Fruit fly (Drosophila melanogaster) whole organism, adult: Measurements from ENCODE around the gene cv-c.
A peak's percentile ranks its signal among the peaks of the same experiment; 100 is the strongest.

Source experiments
- CG11617 ChIP-seq: fragments of 200-800 bp; sonication (Bioruptor generic); optimal IDR thresholded peaks from 2 replicates; lab custom pipeline; 2017; ENCODE audit warnings: mild to moderate bottlenecking, missing biosample characterization, missing genetic modification reagents, missing genetic modification characterization
- CG12768 ChIP-seq: fragments of 200-800 bp; sonication (Bioruptor generic); optimal IDR thresholded peaks from 2 replicates; lab custom pipeline; 2017; ENCODE audit warnings: missing biosample characterization, missing genetic modification characterization, mild to moderate bottlenecking, moderate library complexity, missing genetic modification reagents
- CG14711 ChIP-seq: fragments of 200-800 bp; sonication (Bioruptor generic); optimal IDR thresholded peaks from 2 replicates; lab custom pipeline; 2018; ENCODE audit warnings: missing biosample characterization, mild to moderate bottlenecking, missing genetic modification characterization, moderate library complexity
- CG1620 ChIP-seq: fragments of 200-800 bp; sonication (Bioruptor generic); optimal IDR thresholded peaks from 2 replicates; lab custom pipeline; 2016; ENCODE audit warnings: missing biosample characterization, missing genetic modification characterization
- CG33017 ChIP-seq: fragments of 200-800 bp; sonication (Bioruptor generic); optimal IDR thresholded peaks from 2 replicates; lab custom pipeline; 2018; ENCODE audit warnings: missing biosample characterization, mild to moderate bottlenecking, missing genetic modification characterization, moderate library complexity
- CG5204 ChIP-seq: fragments of 200-800 bp; sonication (Bioruptor generic); optimal IDR thresholded peaks from 2 replicates; lab custom pipeline; 2016; ENCODE audit warnings: missing biosample characterization, missing genetic modification characterization
- CG7045 ChIP-seq: fragments of 200-800 bp; sonication (Bioruptor generic); optimal IDR thresholded peaks from 2 replicates; lab custom pipeline; 2017; ENCODE audit warnings: missing biosample characterization, mild to moderate bottlenecking, missing genetic modification characterization
- CG7101 ChIP-seq: fragments of 200-800 bp; sonication (Bioruptor generic); optimal IDR thresholded peaks from 2 replicates; lab custom pipeline; 2018; ENCODE audit warnings: missing biosample characterization, mild to moderate bottlenecking, missing genetic modification characterization, moderate library complexity
- Clk ChIP-seq: fragments of 200-800 bp; sonication (Bioruptor generic); optimal IDR thresholded peaks from 2 replicates; lab custom pipeline; 2017; ENCODE audit warnings: missing biosample characterization, missing genetic modification characterization
- Crg-1 ChIP-seq: fragments of 200-800 bp; sonication (Bioruptor generic); optimal IDR thresholded peaks from 2 replicates; lab custom pipeline; 2016; ENCODE audit warnings: missing biosample characterization, missing genetic modification characterization
- Hr96 ChIP-seq: fragments of 200-800 bp; sonication (Bioruptor generic); optimal IDR thresholded peaks from 2 replicates; lab custom pipeline; 2016; ENCODE audit warnings: missing biosample characterization, missing genetic modification characterization
- Mnt ChIP-seq: fragments of 200-800 bp; sonication (Bioruptor generic); optimal IDR thresholded peaks from 2 replicates; lab custom pipeline; 2016; ENCODE audit warnings: missing biosample characterization, mild to moderate bottlenecking, missing genetic modification characterization
- bab1 ChIP-seq: fragments of 200-800 bp; sonication (Bioruptor generic); optimal IDR thresholded peaks from 3 replicates; lab custom pipeline; 2019; ENCODE audit warnings: missing biosample characterization, mild to moderate bottlenecking, missing genetic modification characterization, moderate library complexity
- cic ChIP-seq: fragments of 200-800 bp; sonication (Bioruptor generic); optimal IDR thresholded peaks from 2 replicates; lab custom pipeline; 2017; ENCODE audit warnings: missing biosample characterization, mild to moderate bottlenecking, missing genetic modification characterization, moderate library complexity
- cnc ChIP-seq, 2 experiments: fragments of >200 bp; optimal IDR thresholded peaks; 2 replicates each; lab custom pipeline; 2017
- kay ChIP-seq: fragments of 200-800 bp; sonication (Bioruptor generic); peaks from one replicate; lab custom pipeline; 2016; ENCODE audit warnings: missing biosample characterization, missing genetic modification characterization, borderline replicate concordance
- ovo ChIP-seq: fragments of 200-800 bp; sonication (Bioruptor generic); optimal IDR thresholded peaks from 2 replicates; lab custom pipeline; 2016; ENCODE audit warnings: missing biosample characterization, missing genetic modification characterization
- pad ChIP-seq: fragments of 200-800 bp; sonication (Bioruptor generic); optimal IDR thresholded peaks from 3 replicates; lab custom pipeline; 2017; ENCODE audit warnings: missing biosample characterization, missing genetic modification characterization, mild to moderate bottlenecking, moderate library complexity, missing genetic modification reagents
- tj ChIP-seq: fragments of 200-800 bp; sonication (Bioruptor generic); optimal IDR thresholded peaks from 3 replicates; lab custom pipeline; 2017; ENCODE audit warnings: missing biosample characterization, mild to moderate bottlenecking, missing genetic modification characterization, moderate library complexity
- toe ChIP-seq: fragments of 200-800 bp; sonication (Bioruptor generic); optimal IDR thresholded peaks from 2 replicates; lab custom pipeline; 2016; ENCODE audit warnings: missing biosample characterization, missing genetic modification characterization

The cv-c gene

dm6 chr3R:14482986-14483385 lies 1.5 kb upstream of the cv-c start:
- TF ChIP-seq CG1620 (GFP tag; lab: Kevin White, UChicago) (no peak), ovo (GFP tag; lab: Kevin White, UChicago) (no peak), pad (GFP tag; lab: Kevin White, UChicago) (no peak), Crg-1 (GFP tag; lab: Kevin White, UChicago) (no peak), toe (GFP tag; lab: Kevin White, UChicago) (no peak), tj (GFP tag; lab: Kevin White, UChicago) (no peak), CG33017 (tag; lab: Kevin White, UChicago) (no peak), CG7045 (GFP tag; lab: Kevin White, UChicago) (no peak), Mnt (no peak), Hr96 (GFP tag; lab: Kevin White, UChicago) (no peak), kay (GFP tag; lab: Kevin White, UChicago) (no peak), Clk (GFP tag; lab: Kevin White, UChicago) (no peak), CG11617 (GFP tag; lab: Kevin White, UChicago) (no peak), CG14711 (tag; lab: Kevin White, UChicago) (no peak), CG5204 (no peak), cic (no peak)

dm6 chr3R:14481977-14482376 lies 464 bp upstream of the cv-c start:
- no peak for TF ChIP-seq CG5204
- no peak for TF ChIP-seq CG11617 (GFP tag; lab: Kevin White, UChicago)

dm6 chr3R:14479623-14480194 lies 1.8 kb downstream of the cv-c start:
- TF ChIP-seq CG7045 (GFP tag; lab: Kevin White, UChicago): no peak
- TF ChIP-seq CG14711 (tag; lab: Kevin White, UChicago): no peak
- no peak for TF ChIP-seq CG7101
- TF ChIP-seq cic: no peak
- no peak for TF ChIP-seq toe (GFP tag; lab: Kevin White, UChicago)
- no peak for TF ChIP-seq CG33017 (tag; lab: Kevin White, UChicago)
- TF ChIP-seq ovo (GFP tag; lab: Kevin White, UChicago): no peak
- no peak for TF ChIP-seq Mnt
- no peak for TF ChIP-seq bab1 (GFP tag; lab: Kevin White, UChicago)
- no peak for TF ChIP-seq CG12768 (GFP tag; lab: Kevin White, UChicago)
- no peak for TF ChIP-seq Crg-1 (GFP tag; lab: Kevin White, UChicago)
- no peak for TF ChIP-seq pad (GFP tag; lab: Kevin White, UChicago)
- TF ChIP-seq Hr96 (GFP tag; lab: Kevin White, UChicago): no peak
- no peak for TF ChIP-seq cnc (optimal IDR thresholded peaks at IDR 0.05; lab: Kevin White, UChicago)

- TF ChIP-seq CG7045 (GFP tag; lab: Kevin White, UChicago) (no peak), pad (GFP tag; lab: Kevin White, UChicago) (no peak), Crg-1 (GFP tag; lab: Kevin White, UChicago) (no peak), Mnt (no peak), CG14711 (tag; lab: Kevin White, UChicago) (peak; percentile 24)
These were observed 3.0 kb downstream of the cv-c start for dm6 chr3R:14478438-14479033.

- no peak for TF ChIP-seq Crg-1 (GFP tag; lab: Kevin White, UChicago)
- TF ChIP-seq ovo (GFP tag; lab: Kevin White, UChicago): no peak
- no peak for TF ChIP-seq CG12768 (GFP tag; lab: Kevin White, UChicago)
- no peak for TF ChIP-seq CG7045 (GFP tag; lab: Kevin White, UChicago)
- TF ChIP-seq CG33017 (tag; lab: Kevin White, UChicago): no peak
- no peak for TF ChIP-seq tj (GFP tag; lab: Kevin White, UChicago)
- TF ChIP-seq kay (GFP tag; lab: Kevin White, UChicago): no peak
These were observed 3.6 kb downstream of the cv-c start for dm6 chr3R:14477877-14478437.

- TF ChIP-seq bab1 (GFP tag; lab: Kevin White, UChicago) (no peak), CG7101 (peak; percentile 2)
These were observed 4.3 kb downstream of the cv-c start for dm6 chr3R:14477085-14477762.

dm6 chr3R:14476273-14476672 lies 5.2 kb downstream of the cv-c start:
- no peak for TF ChIP-seq pad (GFP tag; lab: Kevin White, UChicago)
- TF ChIP-seq CG33017 (tag; lab: Kevin White, UChicago): no peak
- no peak for TF ChIP-seq CG7101
- no peak for TF ChIP-seq cnc (optimal IDR thresholded peaks at IDR 0.05; lab: Kevin White, UChicago)
- TF ChIP-seq Mnt: no peak
- TF ChIP-seq CG5204: no peak
- TF ChIP-seq CG7045 (GFP tag; lab: Kevin White, UChicago): no peak
- TF ChIP-seq CG1620 (GFP tag; lab: Kevin White, UChicago): no peak
- no peak for TF ChIP-seq cic
- no peak for TF ChIP-seq CG12768 (GFP tag; lab: Kevin White, UChicago)
- TF ChIP-seq tj (GFP tag; lab: Kevin White, UChicago): no peak
- TF ChIP-seq Hr96 (GFP tag; lab: Kevin White, UChicago): no peak
- no peak for TF ChIP-seq Crg-1 (GFP tag; lab: Kevin White, UChicago)
- no peak for TF ChIP-seq ovo (GFP tag; lab: Kevin White, UChicago)
- no peak for TF ChIP-seq CG11617 (GFP tag; lab: Kevin White, UChicago)
- TF ChIP-seq toe (GFP tag; lab: Kevin White, UChicago): no peak
- TF ChIP-seq CG14711 (tag; lab: Kevin White, UChicago): no peak
